Fruit fly (Drosophila melanogaster): Measurements from ENCODE around the gene CG10591.

DNA sequence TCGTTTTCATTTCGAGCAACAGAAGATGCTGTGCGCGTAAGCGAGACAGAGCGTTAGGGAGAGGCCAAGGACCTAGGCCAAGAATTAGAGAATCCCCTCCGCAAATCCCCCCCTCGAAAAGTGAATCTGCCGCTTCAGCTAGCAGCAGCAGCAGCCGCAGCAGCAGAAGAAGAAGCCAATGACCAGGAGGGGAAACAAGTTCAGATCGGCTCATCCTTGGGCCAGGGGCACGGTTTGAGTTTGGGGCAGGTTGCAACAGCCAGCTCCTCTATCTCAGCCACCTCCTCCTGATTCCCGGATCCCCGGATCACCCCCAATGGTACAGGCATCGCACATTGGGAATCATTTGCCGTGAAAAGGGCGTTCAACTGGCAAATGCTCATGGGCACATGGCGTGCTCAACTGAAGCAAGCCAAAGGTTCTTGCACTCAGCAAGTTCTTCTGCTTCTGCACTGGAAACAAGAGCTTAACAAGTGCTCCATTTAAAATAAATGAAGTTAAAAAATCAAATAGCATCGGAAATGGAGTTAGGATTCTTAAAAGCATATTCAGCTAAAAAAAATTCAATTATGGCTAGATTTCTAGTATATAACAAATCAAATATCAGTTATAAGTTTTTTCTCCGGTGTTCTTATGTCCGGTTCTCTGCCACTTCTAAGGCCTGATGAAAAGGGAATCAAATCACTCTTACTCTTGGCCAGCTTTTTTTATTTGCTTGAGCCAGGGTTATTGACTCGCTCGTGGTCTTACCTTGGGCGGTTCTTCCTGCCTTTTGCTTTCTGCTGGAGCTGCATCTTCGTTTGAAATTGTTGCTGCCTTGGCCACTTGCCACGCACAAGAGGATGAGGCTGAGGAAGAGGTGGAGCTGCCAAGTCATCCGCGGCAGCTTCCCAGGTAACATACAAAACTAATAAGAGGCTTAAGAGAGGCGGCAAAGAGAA, 34.0 kb upstream of the CG10591 start:
- TF ChIP-seq CG3407 (GFP tag; optimal IDR thresholded peaks at IDR 0.05) (no peak), Elba2 (GFP tag; optimal IDR thresholded peaks at IDR 0.05) (no peak), mirr (GFP tag; optimal IDR thresholded peaks at IDR 0.05) (no peak)
